Fruit fly (Drosophila melanogaster): ENCODE results near the gene eIF3e.

- TF ChIP-seq rn (GFP tag; IDR thresholded peaks at IDR 0.05) = no peak
- TF ChIP-seq CG12605 (GFP tag; IDR thresholded peaks at IDR 0.05) = no peak
- peak; percentile 56 for TF ChIP-seq CG13204 (GFP tag; optimal IDR thresholded peaks at IDR 0.05)
- no peak for TF ChIP-seq Snoo (tag; optimal IDR thresholded peaks at IDR 0.05)
- TF ChIP-seq gl (tag; optimal IDR thresholded peaks at IDR 0.05) = no peak
- no peak for TF ChIP-seq CG17806 (tag; optimal IDR thresholded peaks at IDR 0.05)
- TF ChIP-seq CG15710 (tag; optimal IDR thresholded peaks at IDR 0.05) = no peak
- no peak for TF ChIP-seq CG9948 (tag; optimal IDR thresholded peaks at IDR 0.05)
Measured at dm6 chr3L:16769866-16770265, 16.9 kb downstream of the eIF3e start.
